Worm (Caenorhabditis elegans) whole organism, L4 larva: Measurements from ENCODE around the gene rod-1.

ENCODE experiments used
- D1046.2 ChIP-seq: fragments of 200-800 bp; sonication (Bioruptor generic); IDR thresholded peaks from 2 replicates; pipeline ENCODE4 v1.3.6; 2022; ENCODE audit warnings: missing genetic modification characterization, missing compliant biosample characterization
- F10B5.3 ChIP-seq: sonication (generic microtip); optimal IDR thresholded peaks from 2 replicates; lab custom pipeline; 2016; ENCODE audit warnings: mild to moderate bottlenecking, missing genetic modification characterization, missing compliant biosample characterization
- F37D6.2 ChIP-seq: sonication (generic microtip); optimal IDR thresholded peaks from 2 replicates; lab custom pipeline; 2016; ENCODE audit warnings: mild to moderate bottlenecking, missing genetic modification characterization, missing compliant biosample characterization
- Y5F2A.4 ChIP-seq: fragments of 200-800 bp; sonication (Bioruptor generic); optimal IDR thresholded peaks from 2 replicates; lab custom pipeline; 2018; ENCODE audit warnings: mild to moderate bottlenecking, missing genetic modification characterization, missing compliant biosample characterization
- aly-2 ChIP-seq: sonication (generic microtip); optimal IDR thresholded peaks from 2 replicates; lab custom pipeline; 2018; ENCODE audit warnings: missing biosample characterization, missing genetic modification characterization
- ama-1 ChIP-seq: fragments of 150-350 bp; optimal IDR thresholded peaks from 2 replicates; lab custom pipeline; 2014; ENCODE audit warnings: inconsistent platforms, mixed read lengths
- attf-4 ChIP-seq: sonication (generic microtip); optimal IDR thresholded peaks from 3 replicates; lab custom pipeline; 2017; ENCODE audit warnings: missing biosample characterization, missing genetic modification characterization
- ceh-20 ChIP-seq: fragments of 200-800 bp; sonication (Bioruptor generic); IDR thresholded peaks from 2 replicates; pipeline ENCODE4 v1.3.6; 2022; ENCODE audit warnings: missing genetic modification reagents, missing genetic modification characterization, missing compliant biosample characterization
- ceh-32 ChIP-seq: sonication (generic microtip); optimal IDR thresholded peaks from 2 replicates; lab custom pipeline; 2016; ENCODE audit warnings: mild to moderate bottlenecking, missing genetic modification characterization, missing compliant biosample characterization; ENCODE audit not compliant: poor library complexity
- ces-1 ChIP-seq: fragments of 150-350 bp; sonication (generic microtip); optimal IDR thresholded peaks from 4 replicates; lab custom pipeline; 2014; ENCODE audit warnings: missing biosample characterization, missing genetic modification reagents, missing genetic modification characterization
- cey-2 ChIP-seq: sonication (generic microtip); optimal IDR thresholded peaks from 3 replicates; lab custom pipeline; 2017; ENCODE audit warnings: missing genetic modification characterization, mild to moderate bottlenecking, missing compliant biosample characterization, antibody characterized with exemption, borderline replicate concordance; ENCODE audit not compliant: insufficient read depth
- ctbp-1 ChIP-seq: fragments of 200-800 bp; sonication (Bioruptor generic); IDR thresholded peaks from 2 replicates; pipeline ENCODE4 v1.3.6; 2022; ENCODE audit warnings: missing genetic modification reagents, missing genetic modification characterization, missing compliant biosample characterization
- daf-12 ChIP-seq: fragments of 150-350 bp; optimal IDR thresholded peaks from 2 replicates; lab custom pipeline; 2014; ENCODE audit warnings: missing biosample characterization, missing genetic modification reagents, missing genetic modification characterization
- daf-16 ChIP-seq, 3 experiments: sonication (generic microtip); optimal IDR thresholded peaks; 2 replicates each; lab custom pipeline; 2016 to 2017; ENCODE audit warnings: missing genetic modification characterization in 3 of 3, missing genetic modification reagents in 3 of 3, mild to moderate bottlenecking in 2 of 3, missing compliant biosample characterization in 2 of 3, missing biosample characterization in 1 of 3, moderate library complexity in 1 of 3
- daf-8 ChIP-seq: fragments of 200-800 bp; sonication (Bioruptor generic); IDR thresholded peaks from 2 replicates; pipeline ENCODE4 v1.3.6; 2022; ENCODE audit warnings: missing genetic modification characterization, missing compliant biosample characterization
- dmd-6 ChIP-seq: fragments of 200-800 bp; sonication (Bioruptor generic); IDR thresholded peaks from 2 replicates; pipeline ENCODE4 v1.3.6; 2022; ENCODE audit warnings: missing genetic modification reagents, missing genetic modification characterization, missing compliant biosample characterization
- dmd-9 ChIP-seq: fragments of 200-800 bp; sonication (Bioruptor generic); IDR thresholded peaks from 2 replicates; pipeline ENCODE4 v1.3.6; 2022; ENCODE audit warnings: missing genetic modification reagents, missing genetic modification characterization, missing compliant biosample characterization
- duxl-1 ChIP-seq: sonication (generic microtip); optimal IDR thresholded peaks from 2 replicates; lab custom pipeline; 2016; ENCODE audit warnings: mild to moderate bottlenecking, missing genetic modification characterization, moderate library complexity, missing compliant biosample characterization; ENCODE audit not compliant: poor library complexity
- dve-1 ChIP-seq: sonication (generic microtip); optimal IDR thresholded peaks from 2 replicates; lab custom pipeline; 2017; ENCODE audit warnings: antibody characterized with exemption, mild to moderate bottlenecking, missing genetic modification characterization, missing compliant biosample characterization; ENCODE audit not compliant: insufficient read depth
- egl-43 ChIP-seq: fragments of 200-800 bp; sonication (Bioruptor generic); IDR thresholded peaks from 2 replicates; pipeline ENCODE4 v1.3.6; 2022; ENCODE audit warnings: missing genetic modification reagents, missing genetic modification characterization, missing compliant biosample characterization
- fkh-10 ChIP-seq: fragments of 150-350 bp; optimal IDR thresholded peaks from 2 replicates; lab custom pipeline; 2014; ENCODE audit warnings: missing biosample characterization, missing genetic modification reagents, missing genetic modification characterization
- hlh-30 ChIP-seq: sonication (generic microtip); optimal IDR thresholded peaks from 2 replicates; lab custom pipeline; 2017; ENCODE audit warnings: antibody characterized with exemption, mild to moderate bottlenecking, missing genetic modification characterization, missing compliant biosample characterization; ENCODE audit not compliant: insufficient read depth
- lin-1 ChIP-seq: fragments of 200-800 bp; sonication (Bioruptor generic); IDR thresholded peaks from 2 replicates; pipeline ENCODE4 v1.3.6; 2022; ENCODE audit warnings: missing genetic modification reagents, missing genetic modification characterization, missing compliant biosample characterization
- lin-15B ChIP-seq: fragments of 150-350 bp; sonication (generic microtip); optimal IDR thresholded peaks from 3 replicates; lab custom pipeline; 2014; ENCODE audit warnings: missing biosample characterization, missing genetic modification characterization
- lin-38 ChIP-seq: fragments of 200-800 bp; sonication (Bioruptor generic); IDR thresholded peaks from 2 replicates; pipeline ENCODE4 v1.3.6; 2022; ENCODE audit warnings: missing genetic modification reagents, missing genetic modification characterization, missing compliant biosample characterization
- madf-9 ChIP-seq: fragments of 200-800 bp; sonication (Bioruptor generic); conservative IDR thresholded peaks from 2 replicates; pipeline ENCODE4 v1.3.6; 2022; ENCODE audit warnings: missing genetic modification reagents, missing genetic modification characterization, missing compliant biosample characterization
- mdl-1 ChIP-seq, 2 experiments: fragments of 150-350 bp in 1 of 2; sonication (generic microtip) in 1 of 2; optimal IDR thresholded peaks; 2 replicates each; lab custom pipeline; 2014 to 2017; ENCODE audit warnings: missing biosample characterization in 2 of 2, missing genetic modification characterization in 2 of 2
- mdt-29 ChIP-seq: fragments of 200-800 bp; sonication (Bioruptor generic); IDR thresholded peaks from 2 replicates; pipeline ENCODE4 v1.3.6; 2022; ENCODE audit warnings: missing genetic modification reagents, missing genetic modification characterization, missing compliant biosample characterization
- mes-2 ChIP-seq: sonication (generic microtip); optimal IDR thresholded peaks from 2 replicates; lab custom pipeline; 2016; ENCODE audit warnings: missing genotype, mild to moderate bottlenecking, missing genetic modification characterization, missing compliant biosample characterization; ENCODE audit not compliant: poor library complexity, severe bottlenecking
- mxl-2 ChIP-seq: fragments of 200-800 bp; sonication (Bioruptor generic); conservative IDR thresholded peaks from 2 replicates; pipeline ENCODE4 v1.3.6; 2022; ENCODE audit warnings: missing genetic modification reagents, missing genetic modification characterization, missing compliant biosample characterization
- mxl-3 ChIP-seq: fragments of 200-800 bp; sonication (Bioruptor generic); optimal IDR thresholded peaks from 2 replicates; lab custom pipeline; 2018; ENCODE audit warnings: mild to moderate bottlenecking, missing genetic modification characterization, missing compliant biosample characterization
- nhr-11 ChIP-seq: fragments of 150-350 bp; optimal IDR thresholded peaks from 2 replicates; lab custom pipeline; 2014; ENCODE audit warnings: missing biosample characterization, missing genetic modification characterization
- nhr-25 ChIP-seq: sonication (generic microtip); optimal IDR thresholded peaks from 2 replicates; lab custom pipeline; 2017; ENCODE audit warnings: missing genetic modification characterization, mild to moderate bottlenecking, missing compliant biosample characterization, antibody characterized with exemption, moderate library complexity, borderline replicate concordance; ENCODE audit not compliant: insufficient read depth
- nhr-28 ChIP-seq: fragments of 150-350 bp; optimal IDR thresholded peaks from 2 replicates; lab custom pipeline; 2014; ENCODE audit warnings: missing biosample characterization, missing genetic modification characterization
- nhr-48 ChIP-seq: sonication (generic microtip); optimal IDR thresholded peaks from 2 replicates; lab custom pipeline; 2016; ENCODE audit warnings: mild to moderate bottlenecking, missing genetic modification characterization, missing compliant biosample characterization
- nhr-77 ChIP-seq: fragments of 150-350 bp; optimal IDR thresholded peaks from 2 replicates; lab custom pipeline; 2014; ENCODE audit warnings: missing biosample characterization, missing genetic modification characterization
- pha-4 ChIP-seq, 2 experiments: fragments of 150-350 bp in 1 of 2; fragments of 200-800 bp in 1 of 2; sonication (Bioruptor generic) in 1 of 2; IDR thresholded peaks in 1 of 2; optimal IDR thresholded peaks in 1 of 2; 2 replicates each; pipeline versions ENCODE4 v1.3.6 to Lab custom; 2014 to 2022; ENCODE audit warnings: missing genetic modification characterization in 2 of 2, missing genetic modification reagents in 2 of 2, missing biosample characterization in 1 of 2, missing compliant biosample characterization in 1 of 2
- php-3 ChIP-seq: fragments of 200-800 bp; sonication (Bioruptor generic); IDR thresholded peaks from 2 replicates; pipeline ENCODE4 v1.3.6; 2022; ENCODE audit warnings: missing genetic modification reagents, missing genetic modification characterization, missing compliant biosample characterization
- pqm-1 ChIP-seq: sonication (generic microtip); optimal IDR thresholded peaks from 2 replicates; lab custom pipeline; 2017; ENCODE audit warnings: missing biosample characterization, missing genetic modification characterization
- snpc-4 ChIP-seq: fragments of 150-350 bp; optimal IDR thresholded peaks from 2 replicates; lab custom pipeline; 2014; ENCODE audit warnings: missing biosample characterization, missing genetic modification characterization
- spr-1 ChIP-seq: sonication (generic microtip); optimal IDR thresholded peaks from 2 replicates; lab custom pipeline; 2016; ENCODE audit warnings: mild to moderate bottlenecking, missing genetic modification characterization, missing compliant biosample characterization
- unc-130 ChIP-seq: sonication (generic microtip); optimal IDR thresholded peaks from 2 replicates; lab custom pipeline; 2016; ENCODE audit warnings: missing genetic modification reagents, missing genetic modification characterization, missing compliant biosample characterization
- unc-39 ChIP-seq: sonication (generic microtip); optimal IDR thresholded peaks from 2 replicates; lab custom pipeline; 2017; ENCODE audit warnings: missing biosample characterization, missing genetic modification characterization
- unc-62 ChIP-seq, 3 experiments: fragments of 150-350 bp in 1 of 3; sonication (generic microtip); optimal IDR thresholded peaks in 2 of 3; peaks in 1 of 3; 1 replicate in 1 of 3; 2 replicates in 2 of 3; lab custom pipeline; 2014 to 2017; ENCODE audit warnings: missing biosample characterization in 3 of 3, missing genetic modification characterization in 3 of 3, missing genetic modification reagents in 3 of 3, missing genotype in 1 of 3
- zag-1 ChIP-seq: fragments of 150-350 bp; optimal IDR thresholded peaks from 2 replicates; lab custom pipeline; 2014; ENCODE audit warnings: missing biosample characterization, missing genetic modification characterization
- zip-11 ChIP-seq: fragments of 200-800 bp; sonication (Bioruptor generic); IDR thresholded peaks from 2 replicates; pipeline ENCODE4 v1.3.6; 2022; ENCODE audit warnings: missing genetic modification characterization, missing compliant biosample characterization
- zip-2 ChIP-seq: fragments of 150-350 bp; optimal IDR thresholded peaks from 2 replicates; lab custom pipeline; 2014; ENCODE audit warnings: missing biosample characterization, missing genetic modification characterization
- ztf-11 ChIP-seq: fragments of 150-350 bp; optimal IDR thresholded peaks from 2 replicates; lab custom pipeline; 2014; ENCODE audit warnings: missing biosample characterization, missing genetic modification characterization
- ztf-7 ChIP-seq: fragments of 150-350 bp; optimal IDR thresholded peaks from 2 replicates; lab custom pipeline; 2014; ENCODE audit warnings: missing biosample characterization, missing genetic modification characterization

The rod-1 gene

DNA sequence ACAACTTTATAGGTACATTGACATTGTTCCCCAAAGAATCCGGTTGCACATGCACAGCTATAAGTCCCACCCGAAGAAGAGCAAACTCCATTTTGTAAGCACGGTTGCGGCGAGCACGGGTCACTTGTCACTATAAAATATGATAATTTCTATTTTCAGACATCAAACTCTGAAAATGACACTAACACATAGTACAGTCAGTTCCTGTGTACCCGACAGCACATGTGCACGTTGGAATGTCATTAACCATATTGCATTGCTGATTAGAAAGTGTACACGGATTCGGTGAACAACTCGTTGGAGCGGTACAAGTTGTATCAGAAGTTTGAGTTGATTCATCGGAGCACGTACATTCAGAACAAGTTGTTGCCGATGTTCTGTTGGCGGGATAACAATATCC, 19.0 kb downstream of the rod-1 start:
- TF ChIP-seq attf-4 (tag; lab: Kevin White, UChicago), result no peak
- TF ChIP-seq lin-38, result no peak
- TF ChIP-seq unc-39 (tag; lab: Kevin White, UChicago), result no peak
- no peak for TF ChIP-seq egl-43 (GFP tag; lab: Robert Waterston, UW)
- no peak for TF ChIP-seq snpc-4
- no peak for TF ChIP-seq aly-2 (tag; lab: Kevin White, UChicago)
- no peak for TF ChIP-seq dmd-9 (GFP tag; lab: Robert Waterston, UW)
- no peak for TF ChIP-seq daf-12
- TF ChIP-seq php-3 (GFP tag; lab: Robert Waterston, UW), result 0 out of 2 replicates have a peak, but pooled peaks have one; percentile 38
- TF ChIP-seq unc-62 (GFP tag; optimal IDR thresholded peaks at IDR 0.05 in 1 of 2; lab: Kevin White, UChicago), result peak in 1 of 2 experiments; percentile 6
- no peak for TF ChIP-seq unc-62 (tag; optimal IDR thresholded peaks at IDR 0.05; lab: Kevin White, UChicago)
- no peak for TF ChIP-seq pha-4 (GFP tag; IDR thresholded peaks at IDR 0.05; lab: Robert Waterston, UW)
- TF ChIP-seq pha-4 (tag; optimal IDR thresholded peaks at IDR 0.05; lab: Kevin White, UChicago), result no peak
- TF ChIP-seq hlh-30 (tag; lab: Kevin White, UChicago), result peak; percentile 10
- TF ChIP-seq ama-1, result no peak
- no peak for TF ChIP-seq daf-8
- TF ChIP-seq cey-2, result no peak
- no peak for TF ChIP-seq ctbp-1 (GFP tag; lab: Robert Waterston, UW)
- no peak for TF ChIP-seq nhr-11 (tag; lab: Kevin White, UChicago)
- no peak for TF ChIP-seq madf-9 (GFP tag; lab: Robert Waterston, UW)
- TF ChIP-seq mes-2 (tag; lab: Kevin White, UChicago), result no peak
- no peak for TF ChIP-seq ceh-32 (tag; lab: Kevin White, UChicago)
- TF ChIP-seq Y5F2A.4 (GFP tag; lab: Kevin White, UChicago), result no peak
- no peak for TF ChIP-seq mdl-1 (tag; optimal IDR thresholded peaks at IDR 0.05; lab: Kevin White, UChicago)
- TF ChIP-seq pqm-1 (tag; lab: Kevin White, UChicago), result peak; percentile 23
- no peak for TF ChIP-seq F37D6.2 (tag; lab: Kevin White, UChicago)
- TF ChIP-seq nhr-48 (tag; lab: Kevin White, UChicago), result peak; percentile 15
- peak; percentile 83 for TF ChIP-seq nhr-28 (tag; lab: Kevin White, UChicago)
- TF ChIP-seq ztf-7 (tag; lab: Kevin White, UChicago), result no peak
- no peak for TF ChIP-seq unc-130
- no peak for TF ChIP-seq ces-1 (GFP tag; lab: Kevin White, UChicago)
- TF ChIP-seq dmd-6 (GFP tag; lab: Robert Waterston, UW), result peak; percentile 83
- no peak for TF ChIP-seq zip-11 (GFP tag; lab: Robert Waterston, UW)
- no peak for TF ChIP-seq lin-1 (GFP tag; lab: Robert Waterston, UW)
- peak; percentile 56 for TF ChIP-seq mxl-3 (GFP tag; lab: Kevin White, UChicago)
- TF ChIP-seq lin-15B (tag; lab: Kevin White, UChicago), result no peak
- no peak for TF ChIP-seq dve-1 (tag; lab: Kevin White, UChicago)
- no peak for TF ChIP-seq nhr-25 (tag; lab: Kevin White, UChicago)
- TF ChIP-seq nhr-77 (tag; lab: Kevin White, UChicago), result peak; percentile 41
- TF ChIP-seq daf-16 (GFP tag; optimal IDR thresholded peaks at IDR 0.05; lab: Kevin White, UChicago), result no peak
- TF ChIP-seq daf-16 (tag; optimal IDR thresholded peaks at IDR 0.05; lab: Kevin White, UChicago), result peak; percentile 53
- no peak for TF ChIP-seq F10B5.3
- TF ChIP-seq ztf-11 (tag; lab: Kevin White, UChicago), result no peak
- TF ChIP-seq zag-1 (tag; lab: Kevin White, UChicago), result no peak
- TF ChIP-seq mxl-2 (GFP tag; lab: Robert Waterston, UW), result no peak
- TF ChIP-seq mdt-29, result no peak
- no peak for TF ChIP-seq ceh-20
- no peak for TF ChIP-seq spr-1 (tag; lab: Kevin White, UChicago)
- no peak for TF ChIP-seq fkh-10
- TF ChIP-seq D1046.2, result no peak
- no peak for TF ChIP-seq duxl-1 (tag; lab: Kevin White, UChicago)
- TF ChIP-seq zip-2, result no peak
